Worm (Caenorhabditis elegans): ENCODE measurements around the gene F36G3.1.

F36G3.1 gene

DNA sequence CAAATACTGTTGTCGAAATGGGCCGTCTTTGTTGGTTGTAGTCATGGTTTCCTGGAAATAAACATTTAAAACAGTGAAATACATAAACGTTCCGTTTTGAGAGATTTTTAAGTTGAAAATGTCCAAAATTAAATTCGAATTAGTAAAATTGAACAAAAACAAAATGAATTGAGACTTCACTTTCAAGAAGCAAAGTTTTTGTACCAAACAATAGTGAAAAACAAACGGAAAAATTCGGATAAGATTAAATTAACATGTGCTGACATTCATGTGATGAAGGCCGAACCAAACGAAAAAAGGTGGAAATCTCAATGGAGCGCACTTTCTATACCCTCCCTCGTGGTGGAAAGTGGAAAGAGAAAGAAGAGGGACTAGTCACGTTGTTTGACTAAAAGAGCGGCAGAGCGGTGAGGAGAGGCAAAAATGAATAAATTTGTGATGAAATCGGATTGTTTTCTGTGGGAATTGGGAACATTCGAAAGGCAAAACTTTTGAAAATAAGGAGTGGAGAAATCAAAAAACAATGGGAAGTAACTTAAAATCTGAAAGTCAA lies 49.1 kb upstream of the F36G3.1 start, which contains the start of gene ipla-2 (continued):
- TF ChIP-seq sdz-12 (GFP tag; optimal IDR thresholded peaks at IDR 0.05): no peak
- peak; percentile 72 for TF ChIP-seq dve-1 (tag; optimal IDR thresholded peaks at IDR 0.05; ENCODE audit: insufficient read depth)
- no peak for TF ChIP-seq lir-3 (tag; optimal IDR thresholded peaks at IDR 0.05)
- no peak for TF ChIP-seq Y48G9A.11 (GFP tag; IDR thresholded peaks at IDR 0.05)
- no peak for TF ChIP-seq D1046.2 (GFP tag; IDR thresholded peaks at IDR 0.05)
- TF ChIP-seq T20F7.1 (GFP tag; optimal IDR thresholded peaks at IDR 0.05): peak; percentile 17
- TF ChIP-seq nhr-11 (tag; optimal IDR thresholded peaks at IDR 0.05): peak; percentile 83

DNA sequence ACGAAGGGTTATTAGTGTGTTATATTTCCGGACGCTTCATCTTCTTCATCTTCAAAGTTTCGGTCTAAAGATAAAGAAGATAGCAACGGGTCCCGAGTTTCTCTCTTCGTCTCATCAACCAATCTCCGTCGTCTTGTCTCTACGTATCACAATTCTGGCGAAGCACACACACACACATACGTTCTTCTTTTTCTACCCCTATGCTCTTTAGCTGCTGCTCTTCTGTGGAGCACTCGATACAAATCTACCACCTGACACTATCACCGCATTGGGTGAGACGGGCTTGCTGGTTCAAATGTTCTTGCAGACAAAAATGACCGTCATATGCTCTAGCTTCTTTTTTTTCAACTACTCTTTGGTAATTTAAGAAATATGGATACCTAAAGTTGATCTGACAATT lies 43.4 kb upstream of the F36G3.1 start:
- TF ChIP-seq nhr-76 (tag; optimal IDR thresholded peaks at IDR 0.05) (no peak), tag-97 (GFP tag; IDR thresholded peaks at IDR 0.05) (no peak), hlh-30 (tag; optimal IDR thresholded peaks at IDR 0.05; ENCODE audit: insufficient read depth) (peak; percentile 20), aha-1 (tag) (peak; percentile 14), mxl-2 (GFP tag; conservative IDR thresholded peaks at IDR 0.05) (no peak), saeg-2 (GFP tag; IDR thresholded peaks at IDR 0.05) (no peak), hlh-11 (tag; optimal IDR thresholded peaks at IDR 0.05) (peak; percentile 41), nhr-102 (tag; optimal IDR thresholded peaks at IDR 0.05) (no peak), ceh-32 (tag; optimal IDR thresholded peaks at IDR 0.05; ENCODE audit: poor library complexity) (no peak), ces-1 (GFP tag; optimal IDR thresholded peaks at IDR 0.05) (no peak), dmd-6 (GFP tag; IDR thresholded peaks at IDR 0.05) (no peak), ceh-62 (tag; optimal IDR thresholded peaks at IDR 0.05) (no peak), nhr-11 (tag; optimal IDR thresholded peaks at IDR 0.05) (peak; percentile 28), tra-1 (GFP tag; IDR thresholded peaks at IDR 0.05) (no peak), zfp-3 (GFP tag; conservative IDR thresholded peaks at IDR 0.05) (no peak), lin-15B (tag; optimal IDR thresholded peaks at IDR 0.05) (no peak), lsy-2 (tag; optimal IDR thresholded peaks at IDR 0.05) (no peak)

DNA sequence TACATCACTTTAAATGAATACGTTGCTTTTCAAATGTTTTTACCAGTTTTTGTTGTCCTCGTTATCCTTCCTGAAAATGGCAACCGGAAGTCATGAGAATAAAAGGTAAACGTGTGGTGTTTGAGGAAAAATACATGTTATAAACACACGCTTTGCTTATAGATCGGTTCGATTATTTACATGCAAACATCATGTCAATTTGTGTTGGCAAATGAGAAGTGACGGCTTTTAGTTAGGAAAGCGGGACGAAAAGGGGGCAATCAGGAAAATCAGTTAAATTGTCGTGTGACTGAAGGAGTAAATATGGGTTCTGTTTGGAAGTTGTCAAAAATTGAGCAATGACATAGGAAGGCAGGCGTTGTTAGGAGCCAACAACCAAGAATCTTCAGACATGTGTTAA lies 42.2 kb upstream of the F36G3.1 start, which contains the start of gene rrc-1:
rrc-1 (minus strand) TSS at position 74 of the 400 bp plus-strand sequence.
- TF ChIP-seq ZK337.2 (GFP tag; IDR thresholded peaks at IDR 0.05) (no peak), aha-1 (tag) (peak; percentile 94), ztf-11 (tag; optimal IDR thresholded peaks at IDR 0.05) (no peak), pqm-1 (tag; optimal IDR thresholded peaks at IDR 0.05) (no peak), lin-1 (GFP tag; IDR thresholded peaks at IDR 0.05) (no peak), tag-97 (GFP tag; IDR thresholded peaks at IDR 0.05) (no peak), ceh-20 (GFP tag; IDR thresholded peaks at IDR 0.05) (0 out of 2 replicates have a peak, but pooled peaks have one; percentile 16), lin-29 (GFP tag; IDR thresholded peaks at IDR 0.05) (no peak), cey-2 (tag; optimal IDR thresholded peaks at IDR 0.05; ENCODE audit: borderline replicate concordance, insufficient read depth) (no peak), snpc-4 (tag; optimal IDR thresholded peaks at IDR 0.05) (no peak), F44E2.7 (GFP tag; IDR thresholded peaks at IDR 0.05) (no peak), ama-1 (optimal IDR thresholded peaks at IDR 0.05) (no peak), mdl-1 (tag; optimal IDR thresholded peaks at IDR 0.05) (no peak), nhr-25 (tag; optimal IDR thresholded peaks at IDR 0.05; ENCODE audit: borderline replicate concordance, insufficient read depth) (no peak), lin-39 (tag; optimal IDR thresholded peaks at IDR 0.05) (no peak), Y5F2A.4 (GFP tag; optimal IDR thresholded peaks at IDR 0.05) (no peak), unc-62 (GFP tag; optimal IDR thresholded peaks at IDR 0.05 in 1 of 2) (peak in 1 of 2 experiments; percentile 70), unc-62 (tag; optimal IDR thresholded peaks at IDR 0.05) (no peak), nhr-10 (tag; optimal IDR thresholded peaks at IDR 0.05) (no peak), lin-15B (tag; optimal IDR thresholded peaks at IDR 0.05) (no peak), gei-8 (GFP tag; optimal IDR thresholded peaks at IDR 0.05) (no peak), spr-1 (tag; optimal IDR thresholded peaks at IDR 0.05) (no peak), fos-1 (tag; optimal IDR thresholded peaks at IDR 0.05) (no peak), hlh-30 (tag; optimal IDR thresholded peaks at IDR 0.05; ENCODE audit: insufficient read depth) (no peak), F49E8.2 (tag; optimal IDR thresholded peaks at IDR 0.05; ENCODE audit: borderline replicate concordance) (no peak), lin-38 (GFP tag; IDR thresholded peaks at IDR 0.05) (no peak)

All from whole organism, L4 larva.